Worm (Caenorhabditis elegans): ENCODE data around the gene gars-1.

DNA sequence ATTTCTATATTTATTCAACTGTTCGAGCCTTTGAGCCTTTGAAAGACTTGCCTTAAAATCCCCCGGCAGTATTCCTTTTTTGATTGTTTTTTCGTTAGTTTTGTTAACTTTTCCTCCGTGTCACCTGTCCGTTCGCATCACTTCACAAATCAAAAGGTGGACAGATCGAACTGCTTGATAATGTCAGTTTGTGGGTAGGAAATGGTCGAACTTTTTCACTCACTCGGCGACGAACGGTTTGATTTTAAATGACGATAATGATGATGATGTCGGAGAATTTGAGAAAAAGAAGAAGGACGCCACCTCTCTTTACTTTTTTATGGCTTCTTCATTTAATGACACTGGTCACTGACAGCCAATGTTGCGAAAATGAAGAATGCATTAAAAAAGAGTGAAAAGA, 44.4 kb downstream of the gars-1 start:
- TF ChIP-seq pha-4 (GFP tag; IDR thresholded peaks at IDR 0.05) (no peak), pha-4 (tag; optimal IDR thresholded peaks at IDR 0.05) (no peak), nhr-10 (tag; optimal IDR thresholded peaks at IDR 0.05) (no peak), ceh-44 (GFP tag; IDR thresholded peaks at IDR 0.05) (no peak), lin-13 (GFP tag; optimal IDR thresholded peaks at IDR 0.05) (no peak), daf-12 (tag; optimal IDR thresholded peaks at IDR 0.05) (no peak)

Data from whole organism, L4 larva.